Worm (Caenorhabditis elegans) whole organism, L4/young adult: Measurements from ENCODE around the gene ergi-1.

Source experiments
- dao-5 ChIP-seq: sonication (generic microtip); optimal IDR thresholded peaks from 2 replicates; lab custom pipeline; 2016; ENCODE audit warnings: missing genotype, missing genetic modification characterization, moderate library complexity, missing compliant biosample characterization
- him-1 ChIP-seq: sonication (generic microtip); optimal IDR thresholded peaks from 2 replicates; lab custom pipeline; 2016; ENCODE audit warnings: missing genotype, missing genetic modification reagents, missing genetic modification characterization, missing compliant biosample characterization

DNA sequence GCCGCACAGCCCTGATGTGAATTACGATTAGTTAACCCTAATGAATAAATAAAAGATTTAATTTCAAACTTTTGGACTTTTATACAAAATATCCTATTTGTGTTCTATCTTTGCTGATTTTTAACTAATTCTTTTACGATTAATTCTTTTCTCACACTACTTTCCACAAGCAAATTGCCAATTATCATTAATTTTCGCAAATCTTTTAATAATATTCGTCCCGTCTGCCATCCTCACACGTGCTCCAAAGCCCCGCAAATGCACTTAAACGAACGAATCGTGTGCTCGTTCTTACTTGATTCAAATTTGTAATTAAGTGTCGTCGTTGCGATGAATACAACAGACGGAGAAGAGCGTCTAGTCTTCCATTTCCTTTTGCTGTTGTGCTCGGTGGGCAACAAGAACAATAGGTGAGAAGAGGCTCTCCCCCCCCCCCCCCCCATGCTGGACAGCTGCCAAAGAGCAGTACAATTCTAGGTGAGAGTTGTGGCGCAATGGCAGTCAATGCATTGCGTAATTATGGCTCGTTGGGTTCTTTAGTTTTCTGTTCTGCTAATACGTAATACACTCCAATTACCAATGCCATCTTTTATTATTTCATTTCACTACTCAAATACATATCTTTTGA is 9.6 kb upstream of the ergi-1 start:
- TF ChIP-seq dao-5 (tag; lab: Kevin White, UChicago) (no peak), him-1 (tag; lab: Kevin White, UChicago) (no peak)
